Worm (Caenorhabditis elegans): ENCODE results near the gene T04F8.3.

Gene T04F8.3

DNA sequence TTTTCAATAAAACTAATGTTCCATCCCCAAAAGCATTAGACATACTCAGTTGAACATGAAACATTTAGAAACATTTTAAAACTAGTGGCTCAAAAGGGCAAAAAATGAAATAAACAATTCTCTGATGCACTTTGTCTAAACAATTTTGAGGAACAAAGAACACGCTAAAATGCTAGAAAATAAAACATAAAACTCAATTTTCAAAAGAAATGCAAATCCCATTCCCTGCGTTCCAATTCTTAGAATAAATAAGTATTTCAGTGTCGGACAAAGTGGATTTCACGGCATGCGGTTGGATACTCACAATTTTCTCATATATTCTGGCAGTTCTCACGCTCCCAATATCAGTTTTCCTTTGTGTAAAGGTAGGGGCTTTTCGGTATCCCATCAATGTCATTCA, 25.2 kb upstream of the T04F8.3 start:
- TF ChIP-seq flt-1 (GFP tag; IDR thresholded peaks at IDR 0.05) (no peak), hmbx-1 (tag; optimal IDR thresholded peaks at IDR 0.05) (no peak), hmg-4 (GFP tag; optimal IDR thresholded peaks at IDR 0.05) (no peak), ama-1 (optimal IDR thresholded peaks at IDR 0.05) (no peak), ets-7 (tag; optimal IDR thresholded peaks at IDR 0.05) (no peak), F13C5.2 (tag; optimal IDR thresholded peaks at IDR 0.05) (no peak), hnd-1 (tag; optimal IDR thresholded peaks at IDR 0.05) (no peak)

- no peak for TF ChIP-seq ets-7 (tag; optimal IDR thresholded peaks at IDR 0.05)
Observed at ce11 chrX:11637721-11638120, 20.7 kb upstream of the T04F8.3 start.

- no peak for TF ChIP-seq hmg-4 (GFP tag; optimal IDR thresholded peaks at IDR 0.05)
- TF ChIP-seq aly-1 (tag; optimal IDR thresholded peaks at IDR 0.05), result no peak
- no peak for TF ChIP-seq tbx-37 (GFP tag; conservative IDR thresholded peaks at IDR 0.05)
- TF ChIP-seq tbx-11 (GFP tag; IDR thresholded peaks at IDR 0.05), result no peak
- TF ChIP-seq sea-1 (GFP tag; conservative IDR thresholded peaks at IDR 0.05), result no peak
- TF ChIP-seq hmbx-1 (tag; optimal IDR thresholded peaks at IDR 0.05), result no peak
- TF ChIP-seq ets-7 (tag; optimal IDR thresholded peaks at IDR 0.05), result no peak
- TF ChIP-seq tra-4 (tag; optimal IDR thresholded peaks at IDR 0.05), result no peak
- no peak for TF ChIP-seq flt-1 (GFP tag; IDR thresholded peaks at IDR 0.05)
- no peak for TF ChIP-seq pes-1 (GFP tag; IDR thresholded peaks at IDR 0.05)
- TF ChIP-seq F13C5.2 (tag; optimal IDR thresholded peaks at IDR 0.05), result no peak
- TF ChIP-seq ama-1 (optimal IDR thresholded peaks at IDR 0.05), result no peak
- TF ChIP-seq hnd-1 (tag; optimal IDR thresholded peaks at IDR 0.05), result no peak
- TF ChIP-seq B0310.2 (tag; optimal IDR thresholded peaks at IDR 0.05), result no peak
- TF ChIP-seq scrt-1 (GFP tag; IDR thresholded peaks at IDR 0.05), result no peak
- no peak for TF ChIP-seq ceh-13 (GFP tag; optimal IDR thresholded peaks at IDR 0.05)
- TF ChIP-seq ceh-36 (tag; optimal IDR thresholded peaks at IDR 0.05), result no peak
Observed at ce11 chrX:11638987-11639386, 19.4 kb upstream of the T04F8.3 start.

ce11 chrX:11640463-11640995, 17.9 kb upstream of the T04F8.3 start:
- TF ChIP-seq aly-1 (tag; optimal IDR thresholded peaks at IDR 0.05), result no peak
- TF ChIP-seq sea-1 (GFP tag; conservative IDR thresholded peaks at IDR 0.05), result no peak
- no peak for TF ChIP-seq scrt-1 (GFP tag; IDR thresholded peaks at IDR 0.05)
- TF ChIP-seq flt-1 (GFP tag; IDR thresholded peaks at IDR 0.05), result no peak
- no peak for TF ChIP-seq hnd-1 (tag; optimal IDR thresholded peaks at IDR 0.05)
- no peak for TF ChIP-seq B0310.2 (tag; optimal IDR thresholded peaks at IDR 0.05)
- no peak for TF ChIP-seq ceh-13 (GFP tag; optimal IDR thresholded peaks at IDR 0.05)
- no peak for TF ChIP-seq tra-4 (tag; optimal IDR thresholded peaks at IDR 0.05)
- TF ChIP-seq ceh-36 (tag; optimal IDR thresholded peaks at IDR 0.05), result no peak
- TF ChIP-seq hmbx-1 (tag; optimal IDR thresholded peaks at IDR 0.05), result no peak
- TF ChIP-seq ama-1 (optimal IDR thresholded peaks at IDR 0.05), result no peak
- no peak for TF ChIP-seq pes-1 (GFP tag; IDR thresholded peaks at IDR 0.05)
- no peak for TF ChIP-seq tbx-37 (GFP tag; conservative IDR thresholded peaks at IDR 0.05)
- TF ChIP-seq ets-7 (tag; optimal IDR thresholded peaks at IDR 0.05), result no peak
- TF ChIP-seq tbx-11 (GFP tag; IDR thresholded peaks at IDR 0.05), result no peak

ce11 chrX:11641562-11641961, 16.9 kb upstream of the T04F8.3 start:
- TF ChIP-seq pes-1 (GFP tag; IDR thresholded peaks at IDR 0.05) (no peak), scrt-1 (GFP tag; IDR thresholded peaks at IDR 0.05) (no peak), tbx-11 (GFP tag; IDR thresholded peaks at IDR 0.05) (no peak), sea-1 (GFP tag; conservative IDR thresholded peaks at IDR 0.05) (no peak), ets-7 (tag; optimal IDR thresholded peaks at IDR 0.05) (no peak), aly-1 (tag; optimal IDR thresholded peaks at IDR 0.05) (no peak), ama-1 (optimal IDR thresholded peaks at IDR 0.05) (no peak), flt-1 (GFP tag; IDR thresholded peaks at IDR 0.05) (no peak)

ce11 chrX:11643767-11644235, 14.6 kb upstream of the T04F8.3 start, which contains the start of gene sto-4:
sto-4 (plus strand) TSS chrX:11644126.
- TF ChIP-seq hmg-4 (GFP tag; optimal IDR thresholded peaks at IDR 0.05), result peak; percentile 82
- TF ChIP-seq hmbx-1 (tag; optimal IDR thresholded peaks at IDR 0.05), result peak; percentile 79
- TF ChIP-seq hnd-1 (tag; optimal IDR thresholded peaks at IDR 0.05), result peak; percentile 30
- peak; percentile 63 for TF ChIP-seq ceh-36 (tag; optimal IDR thresholded peaks at IDR 0.05)
- peak; percentile 36 for TF ChIP-seq ceh-13 (GFP tag; optimal IDR thresholded peaks at IDR 0.05)
- TF ChIP-seq B0310.2 (tag; optimal IDR thresholded peaks at IDR 0.05), result peak; percentile 77
- peak; percentile 26 for TF ChIP-seq tra-4 (tag; optimal IDR thresholded peaks at IDR 0.05)
- TF ChIP-seq F13C5.2 (tag; optimal IDR thresholded peaks at IDR 0.05), result peak; percentile 66
- TF ChIP-seq tbx-37 (GFP tag; conservative IDR thresholded peaks at IDR 0.05), result 0 out of 2 replicates have a peak, but pooled peaks have one; percentile 3

- TF ChIP-seq scrt-1 (GFP tag; IDR thresholded peaks at IDR 0.05), result 0 out of 2 replicates have a peak, but pooled peaks have one; percentile 19
- TF ChIP-seq tbx-37 (GFP tag; conservative IDR thresholded peaks at IDR 0.05), result 0 out of 2 replicates have a peak, but pooled peaks have one; percentile 23
- TF ChIP-seq pes-1 (GFP tag; IDR thresholded peaks at IDR 0.05), result peak; percentile 70
- TF ChIP-seq hnd-1 (tag; optimal IDR thresholded peaks at IDR 0.05), result no peak
Observed at ce11 chrX:11645517-11645916, 12.9 kb upstream of the T04F8.3 start.

ce11 chrX:11647165-11647564, 11.3 kb upstream of the T04F8.3 start, which contains the start of gene T04F8.8:
T04F8.8 (plus strand) TSS chrX:11647465.
- TF ChIP-seq tbx-37 (GFP tag; conservative IDR thresholded peaks at IDR 0.05), result no peak
- no peak for TF ChIP-seq ceh-36 (tag; optimal IDR thresholded peaks at IDR 0.05)
- no peak for TF ChIP-seq tbx-11 (GFP tag; IDR thresholded peaks at IDR 0.05)
- no peak for TF ChIP-seq ama-1 (optimal IDR thresholded peaks at IDR 0.05)
- TF ChIP-seq ceh-13 (GFP tag; optimal IDR thresholded peaks at IDR 0.05), result no peak
- TF ChIP-seq flt-1 (GFP tag; IDR thresholded peaks at IDR 0.05), result no peak
- TF ChIP-seq F13C5.2 (tag; optimal IDR thresholded peaks at IDR 0.05), result no peak
- no peak for TF ChIP-seq pes-1 (GFP tag; IDR thresholded peaks at IDR 0.05)
- TF ChIP-seq hmg-4 (GFP tag; optimal IDR thresholded peaks at IDR 0.05), result no peak
- no peak for TF ChIP-seq hnd-1 (tag; optimal IDR thresholded peaks at IDR 0.05)
- TF ChIP-seq B0310.2 (tag; optimal IDR thresholded peaks at IDR 0.05), result no peak
- no peak for TF ChIP-seq ets-7 (tag; optimal IDR thresholded peaks at IDR 0.05)
